Fruit fly (Drosophila melanogaster) whole organism, embryonic: Measurements from ENCODE around the gene Sil1.

ENCODE experiments used
- BEAF-32 ChIP-seq: fragments of 200-800 bp; sonication (Bioruptor generic); optimal IDR thresholded peaks from 3 replicates; lab custom pipeline; 2017; ENCODE audit warnings: missing biosample characterization, missing genetic modification characterization, mild to moderate bottlenecking, moderate library complexity, missing genetic modification reagents
- BtbVII ChIP-seq: fragments of 200-800 bp; sonication (Bioruptor generic); optimal IDR thresholded peaks from 3 replicates; lab custom pipeline; 2017; ENCODE audit warnings: missing biosample characterization, mild to moderate bottlenecking, missing genetic modification characterization
- CG12219 ChIP-seq: fragments of 200-800 bp; sonication (Bioruptor generic); optimal IDR thresholded peaks from 3 replicates; lab custom pipeline; 2018; ENCODE audit warnings: missing biosample characterization, mild to moderate bottlenecking, missing genetic modification characterization
- CG13894 ChIP-seq: fragments of 200-800 bp; sonication (Bioruptor generic); optimal IDR thresholded peaks from 3 replicates; lab custom pipeline; 2018; ENCODE audit warnings: missing biosample characterization, mild to moderate bottlenecking, missing genetic modification characterization, moderate library complexity
- CG15514 ChIP-seq: fragments of 200-800 bp; sonication (Bioruptor generic); optimal IDR thresholded peaks from 3 replicates; lab custom pipeline; 2017; ENCODE audit warnings: missing biosample characterization, missing genetic modification characterization, mild to moderate bottlenecking, moderate library complexity, missing genetic modification reagents
- CG1647 ChIP-seq: fragments of 200-800 bp; sonication (Bioruptor generic); optimal IDR thresholded peaks from 3 replicates; lab custom pipeline; 2016; ENCODE audit warnings: missing biosample characterization, missing genetic modification characterization
- CG2116 ChIP-seq: fragments of 200-800 bp; sonication (Bioruptor generic); optimal IDR thresholded peaks from 3 replicates; lab custom pipeline; 2018; ENCODE audit warnings: missing biosample characterization, mild to moderate bottlenecking, missing genetic modification characterization
- CG2120 ChIP-seq: fragments of 200-800 bp; sonication (Bioruptor generic); optimal IDR thresholded peaks from 3 replicates; lab custom pipeline; 2016; ENCODE audit warnings: missing biosample characterization, missing genetic modification characterization
- CG30431 ChIP-seq: fragments of 200-800 bp; sonication (Bioruptor generic); optimal IDR thresholded peaks from 2 replicates; lab custom pipeline; 2017; ENCODE audit warnings: missing biosample characterization, missing genetic modification characterization
- CG31224 ChIP-seq: fragments of 200-800 bp; sonication (Bioruptor generic); IDR thresholded peaks from 2 replicates; pipeline ENCODE4 v1.3.6; 2022; ENCODE audit warnings: missing biosample characterization, missing genetic modification characterization
- CG42726 ChIP-seq: fragments of 200-800 bp; sonication (Bioruptor generic); IDR thresholded peaks from 2 replicates; pipeline ENCODE4 v1.3.6; 2022; ENCODE audit warnings: missing biosample characterization, missing genetic modification characterization; ENCODE audit not compliant: partially characterized antibody
- CG4360 ChIP-seq: fragments of 200-800 bp; sonication (Bioruptor generic); IDR thresholded peaks from 2 replicates; pipeline ENCODE4 v1.3.6; 2022; ENCODE audit warnings: missing biosample characterization, missing genetic modification characterization
- CG5180 ChIP-seq: fragments of 200-800 bp; sonication (Bioruptor generic); optimal IDR thresholded peaks from 3 replicates; lab custom pipeline; 2017; ENCODE audit warnings: missing biosample characterization, missing genetic modification characterization, mild to moderate bottlenecking, moderate library complexity, missing genetic modification reagents
- CG7357 ChIP-seq: fragments of 200-800 bp; sonication (Bioruptor generic); IDR thresholded peaks from 3 replicates; pipeline ENCODE4 v1.3.6; 2022; ENCODE audit warnings: missing biosample characterization, missing genetic modification characterization
- CG8281 ChIP-seq: fragments of 200-800 bp; sonication (Bioruptor generic); optimal IDR thresholded peaks from 2 replicates; lab custom pipeline; 2018; ENCODE audit warnings: missing biosample characterization, mild to moderate bottlenecking, missing genetic modification characterization, moderate library complexity
- Camta ChIP-seq: fragments of 200-800 bp; sonication (Bioruptor generic); optimal IDR thresholded peaks from 2 replicates; lab custom pipeline; 2016; ENCODE audit warnings: missing biosample characterization, missing genetic modification characterization
- Dad ChIP-seq: fragments of 200-800 bp; sonication (Bioruptor generic); optimal IDR thresholded peaks from 3 replicates; lab custom pipeline; 2016; ENCODE audit warnings: missing biosample characterization, missing genetic modification characterization
- Dp ChIP-seq: fragments of 200-800 bp; sonication (Bioruptor generic); optimal IDR thresholded peaks from 2 replicates; lab custom pipeline; 2018; ENCODE audit warnings: missing biosample characterization, mild to moderate bottlenecking, missing genetic modification characterization, moderate library complexity
- E2f2 ChIP-seq: fragments of 200-800 bp; sonication (Bioruptor generic); IDR thresholded peaks from 2 replicates; pipeline ENCODE4 v1.3.6; 2022; ENCODE audit warnings: missing biosample characterization, missing genetic modification characterization
- ERR ChIP-seq: fragments of 200-800 bp; sonication (Bioruptor generic); optimal IDR thresholded peaks from 2 replicates; lab custom pipeline; 2016; ENCODE audit warnings: missing biosample characterization, missing genetic modification characterization
- Ets65A ChIP-seq: fragments of 200-800 bp; sonication (Bioruptor generic); peaks from one replicate; lab custom pipeline; 2016; ENCODE audit warnings: missing biosample characterization, missing genetic modification characterization
- Fer3 ChIP-seq: fragments of 200-800 bp; sonication (Bioruptor generic); optimal IDR thresholded peaks from 2 replicates; lab custom pipeline; 2018; ENCODE audit warnings: missing biosample characterization, mild to moderate bottlenecking, missing genetic modification characterization, moderate library complexity
- Hsf ChIP-seq: fragments of 200-800 bp; sonication (Bioruptor generic); optimal IDR thresholded peaks from 3 replicates; lab custom pipeline; 2016; ENCODE audit warnings: missing biosample characterization, missing genetic modification characterization
- Myb ChIP-seq: fragments of 200-800 bp; sonication (Bioruptor generic); optimal IDR thresholded peaks from 2 replicates; lab custom pipeline; 2016; ENCODE audit warnings: missing biosample characterization, missing genetic modification characterization
- Oaz ChIP-seq: fragments of 200-800 bp; sonication (Bioruptor generic); IDR thresholded peaks from 2 replicates; pipeline ENCODE4 v1.3.6; 2022; ENCODE audit warnings: missing biosample characterization, missing genetic modification characterization
- Sry-β ChIP-seq: fragments of 200-800 bp; sonication (Bioruptor generic); optimal IDR thresholded peaks from 2 replicates; lab custom pipeline; 2018; ENCODE audit warnings: missing biosample characterization, mild to moderate bottlenecking, missing genetic modification characterization, moderate library complexity
- al ChIP-seq: fragments of 200-800 bp; sonication (Bioruptor generic); IDR thresholded peaks from 2 replicates; pipeline ENCODE4 v1.3.6; 2022; ENCODE audit warnings: missing biosample characterization, missing genetic modification characterization
- amos ChIP-seq: fragments of 200-800 bp; sonication (Bioruptor generic); IDR thresholded peaks from 2 replicates; pipeline ENCODE4 v1.3.6; 2022; ENCODE audit warnings: missing biosample characterization, missing genetic modification characterization; ENCODE audit not compliant: partially characterized antibody
- ash1 ChIP-seq: fragments of 200-800 bp; sonication (Bioruptor generic); optimal IDR thresholded peaks from 2 replicates; lab custom pipeline; 2018; ENCODE audit warnings: missing biosample characterization, mild to moderate bottlenecking, missing genetic modification characterization
- bbx ChIP-seq: fragments of 200-800 bp; sonication (Bioruptor generic); IDR thresholded peaks from 2 replicates; pipeline ENCODE4 v1.3.6; 2022; ENCODE audit warnings: missing biosample characterization, missing genetic modification characterization; ENCODE audit not compliant: partially characterized antibody
- btn ChIP-seq: fragments of 200-800 bp; sonication (Bioruptor generic); optimal IDR thresholded peaks from 2 replicates; lab custom pipeline; 2016; ENCODE audit warnings: missing biosample characterization, missing genetic modification characterization
- croc ChIP-seq: fragments of 200-800 bp; sonication (Bioruptor generic); conservative IDR thresholded peaks from 3 replicates; pipeline ENCODE4 v1.3.6; 2022; ENCODE audit warnings: missing biosample characterization, missing genetic modification characterization
- dm ChIP-seq: fragments of 200-800 bp; sonication (Bioruptor generic); optimal IDR thresholded peaks from 3 replicates; lab custom pipeline; 2016; ENCODE audit warnings: missing biosample characterization, missing genetic modification characterization
- en ChIP-seq: fragments of 200-800 bp; sonication (Bioruptor generic); optimal IDR thresholded peaks from 2 replicates; lab custom pipeline; 2016; ENCODE audit warnings: missing biosample characterization, missing genetic modification characterization
- esg ChIP-seq: fragments of 200-800 bp; sonication (Bioruptor generic); conservative IDR thresholded peaks from 2 replicates; pipeline ENCODE4 v1.3.6; 2022; ENCODE audit warnings: missing biosample characterization, missing genetic modification characterization
- fd64A ChIP-seq: fragments of 200-800 bp; sonication (Bioruptor generic); optimal IDR thresholded peaks from 3 replicates; lab custom pipeline; 2018; ENCODE audit warnings: missing biosample characterization, mild to moderate bottlenecking, missing genetic modification characterization
- gfzf ChIP-seq: fragments of 200-800 bp; sonication (Bioruptor generic); optimal IDR thresholded peaks from 2 replicates; lab custom pipeline; 2016; ENCODE audit warnings: missing biosample characterization, mild to moderate bottlenecking, missing genetic modification characterization, moderate library complexity
- gsb ChIP-seq: fragments of 200-800 bp; sonication (Bioruptor generic); IDR thresholded peaks from 2 replicates; pipeline ENCODE4 v1.3.6; 2022; ENCODE audit warnings: missing biosample characterization, missing genetic modification characterization
- knrl ChIP-seq: fragments of 200-800 bp; sonication (Bioruptor generic); IDR thresholded peaks from 3 replicates; pipeline ENCODE4 v1.3.6; 2022; ENCODE audit warnings: missing biosample characterization, missing genetic modification characterization; ENCODE audit not compliant: partially characterized antibody
- lola ChIP-seq, 3 experiments: fragments of >200 bp in 2 of 3; fragments of 200-800 bp in 1 of 3; sonication (Bioruptor generic) in 1 of 3; optimal IDR thresholded peaks; 2 replicates each; lab custom pipeline; 2017 to 2019; ENCODE audit warnings: missing biosample characterization in 3 of 3, missing genetic modification characterization in 3 of 3, mild to moderate bottlenecking in 1 of 3, moderate library complexity in 1 of 3
- maf-S ChIP-seq: fragments of 200-800 bp; sonication (Bioruptor generic); optimal IDR thresholded peaks from 2 replicates; lab custom pipeline; 2016; ENCODE audit warnings: missing biosample characterization, missing genetic modification characterization
- nom ChIP-seq: fragments of 200-800 bp; sonication (Bioruptor generic); optimal IDR thresholded peaks from 2 replicates; lab custom pipeline; 2017; ENCODE audit warnings: missing biosample characterization, missing genetic modification characterization, mild to moderate bottlenecking, moderate library complexity, missing genetic modification reagents
- prd ChIP-seq, 3 experiments: fragments of >200 bp in 2 of 3; fragments of 200-800 bp in 1 of 3; sonication (Bioruptor generic) in 1 of 3; optimal IDR thresholded peaks in 2 of 3; IDR thresholded peaks in 1 of 3; 2 replicates in 2 of 3; 3 replicates in 1 of 3; pipeline versions ENCODE4 v1.3.6 to Lab custom; 2017 to 2022; ENCODE audit warnings: missing biosample characterization in 1 of 3, missing genetic modification characterization in 1 of 3
- pros ChIP-seq: fragments of 200-800 bp; sonication (Bioruptor generic); optimal IDR thresholded peaks from 3 replicates; lab custom pipeline; 2019; ENCODE audit warnings: missing biosample characterization, mild to moderate bottlenecking, missing genetic modification characterization, moderate library complexity
- row ChIP-seq: fragments of 200-800 bp; sonication (Bioruptor generic); IDR thresholded peaks from 3 replicates; pipeline ENCODE4 v1.3.6; 2022; ENCODE audit warnings: missing biosample characterization, missing genetic modification characterization
- seq ChIP-seq: fragments of 200-800 bp; sonication (Bioruptor generic); IDR thresholded peaks from 2 replicates; pipeline ENCODE4 v1.3.6; 2022; ENCODE audit warnings: missing biosample characterization, missing genetic modification characterization
- sim ChIP-seq: fragments of 200-800 bp; sonication (Bioruptor generic); IDR thresholded peaks from 2 replicates; pipeline ENCODE4 v1.3.6; 2022; ENCODE audit warnings: missing biosample characterization, missing genetic modification characterization
- stwl ChIP-seq: fragments of 200-800 bp; sonication (Bioruptor generic); optimal IDR thresholded peaks from 3 replicates; lab custom pipeline; 2018; ENCODE audit warnings: missing biosample characterization, mild to moderate bottlenecking, missing genetic modification characterization, moderate library complexity
- tgo ChIP-seq: fragments of 200-800 bp; sonication (Bioruptor generic); IDR thresholded peaks from 3 replicates; pipeline ENCODE4 v1.3.6; 2022; ENCODE audit warnings: missing biosample characterization, missing genetic modification characterization
- trem ChIP-seq: fragments of 200-800 bp; optimal IDR thresholded peaks from 3 replicates; lab custom pipeline; 2019; ENCODE audit warnings: missing biosample characterization, mild to moderate bottlenecking, missing genetic modification characterization, moderate library complexity

Gene Sil1

DNA sequence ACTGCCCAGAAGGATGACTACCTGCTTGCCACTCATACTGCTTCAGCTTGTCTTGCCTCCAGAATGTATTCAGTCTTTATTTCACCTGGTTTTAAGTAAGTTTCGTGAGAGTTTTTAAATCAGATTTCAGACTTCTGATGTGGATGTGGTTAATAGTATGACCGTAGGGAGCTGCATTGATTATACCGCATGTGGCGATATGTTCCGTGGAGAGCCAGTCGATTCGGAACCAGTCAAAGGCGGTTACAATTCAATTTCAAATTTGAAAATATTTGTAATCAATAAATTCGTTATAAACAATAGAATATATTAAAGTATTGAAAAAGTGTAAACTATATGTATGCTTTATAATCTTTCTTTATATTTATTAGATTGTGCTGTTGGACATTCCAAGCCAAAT lies at the start of gene Sil1 (continued):
- TF ChIP-seq BEAF-32 (peak; percentile 40), row (0 out of 3 replicates have a peak, but pooled peaks have one; percentile 5), CG5180 (no peak), gsb (no peak), btn (GFP tag; lab: Kevin White, UChicago) (no peak), maf-S (GFP tag; lab: Kevin White, UChicago) (no peak), amos (GFP tag; lab: Robert Waterston, UW) (peak; percentile 33; the same call in 1 of the 2 replicates), CG42726 (GFP tag; lab: Robert Waterston, UW) (no peak), CG8281 (tag; lab: Kevin White, UChicago) (no peak), fd64A (GFP tag; lab: Kevin White, UChicago) (no peak), Myb (GFP tag; lab: Kevin White, UChicago) (peak; percentile 93), Sry-β (GFP tag; lab: Kevin White, UChicago) (no peak), Fer3 (tag; lab: Kevin White, UChicago) (no peak), dm (no peak), bbx (peak; percentile 27; the same call in 1 of the 2 replicates), lola (GFP tag; optimal IDR thresholded peaks at IDR 0.05; lab: Kevin White, UChicago) (no peak), CG2116 (GFP tag; lab: Kevin White, UChicago) (peak; percentile 26), E2f2 (GFP tag; lab: Robert Waterston, UW) (peak; percentile 89), Hsf (GFP tag; lab: Kevin White, UChicago) (no peak), BtbVII (GFP tag; lab: Kevin White, UChicago) (no peak), pros (GFP tag; lab: Kevin White, UChicago) (no peak), CG30431 (GFP tag; lab: Kevin White, UChicago) (no peak), stwl (peak; percentile 49), en (no peak), CG7357 (GFP tag; lab: Robert Waterston, UW) (no peak), CG31224 (GFP tag; lab: Robert Waterston, UW) (no peak), sim (GFP tag; lab: Robert Waterston, UW) (no peak), gfzf (GFP tag; lab: Kevin White, UChicago) (peak; percentile 76), ERR (GFP tag; lab: Kevin White, UChicago) (no peak), CG12219 (no peak), Oaz (no peak), Ets65A (GFP tag; lab: Kevin White, UChicago) (no peak), ash1 (GFP tag; lab: Kevin White, UChicago) (no peak), al (GFP tag; lab: Robert Waterston, UW) (no peak), CG1647 (GFP tag; lab: Kevin White, UChicago) (no peak), Dad (GFP tag; lab: Kevin White, UChicago) (no peak), Dp (GFP tag; lab: Kevin White, UChicago) (peak; percentile 84), esg (no peak), nom (GFP tag; lab: Kevin White, UChicago) (no peak), CG2120 (GFP tag; lab: Kevin White, UChicago) (no peak), tgo (GFP tag; lab: Robert Waterston, UW) (no peak), croc (GFP tag; lab: Robert Waterston, UW) (no peak), trem (peak; percentile 45), seq (no peak), prd (optimal IDR thresholded peaks at IDR 0.05; lab: Kevin White, UChicago) (no peak), prd (GFP tag; IDR thresholded peaks at IDR 0.05; lab: Robert Waterston, UW) (no peak), Camta (GFP tag; lab: Kevin White, UChicago) (no peak), CG13894 (no peak), knrl (GFP tag; lab: Robert Waterston, UW) (peak; percentile 31; the same call in 1 of the 3 replicates), CG15514 (GFP tag; lab: Kevin White, UChicago) (peak; percentile 99), CG4360 (GFP tag; lab: Robert Waterston, UW) (no peak)
